Worm (Caenorhabditis elegans) whole organism, late embryonic: Measurements from ENCODE around the gene dtmk-1.

Source experiments
- C08G9.2 ChIP-seq: sonication (generic microtip); optimal IDR thresholded peaks from 2 replicates; lab custom pipeline; 2016; ENCODE audit warnings: mild to moderate bottlenecking, missing genetic modification characterization, moderate library complexity, missing compliant biosample characterization
- F13H6.1 ChIP-seq: sonication (generic microtip); optimal IDR thresholded peaks from 2 replicates; lab custom pipeline; 2016; ENCODE audit warnings: missing genetic modification characterization, missing compliant biosample characterization
- K09A11.1 ChIP-seq: sonication (generic microtip); optimal IDR thresholded peaks from 2 replicates; lab custom pipeline; 2017; ENCODE audit warnings: antibody characterized with exemption, mild to moderate bottlenecking, missing genetic modification characterization, missing compliant biosample characterization; ENCODE audit not compliant: insufficient read depth
- ahr-1 ChIP-seq: sonication (generic microtip); optimal IDR thresholded peaks from 2 replicates; lab custom pipeline; 2016; ENCODE audit warnings: missing genetic modification characterization, missing compliant biosample characterization
- ceh-14 ChIP-seq: sonication (generic microtip); optimal IDR thresholded peaks from 2 replicates; lab custom pipeline; 2016; ENCODE audit warnings: missing genotype, missing genetic modification characterization, missing compliant biosample characterization
- ceh-18 ChIP-seq: sonication (generic microtip); optimal IDR thresholded peaks from 2 replicates; lab custom pipeline; 2016; ENCODE audit warnings: missing genetic modification characterization, missing compliant biosample characterization
- ceh-19 ChIP-seq: fragments of 200-800 bp; sonication (Bioruptor generic); optimal IDR thresholded peaks from 2 replicates; lab custom pipeline; 2018; ENCODE audit warnings: mild to moderate bottlenecking, missing genetic modification characterization, missing compliant biosample characterization
- ceh-2 ChIP-seq: sonication (generic microtip); optimal IDR thresholded peaks from 2 replicates; lab custom pipeline; 2016; ENCODE audit warnings: missing genotype, missing genetic modification characterization, missing compliant biosample characterization
- ceh-22 ChIP-seq: sonication (generic microtip); optimal IDR thresholded peaks from 2 replicates; lab custom pipeline; 2017; ENCODE audit warnings: missing biosample characterization, missing genetic modification characterization
- ceh-30 ChIP-seq: fragments of 150-350 bp; optimal IDR thresholded peaks from 2 replicates; lab custom pipeline; 2014; ENCODE audit warnings: missing biosample characterization, missing genetic modification characterization
- ceh-31 ChIP-seq: sonication (generic microtip); optimal IDR thresholded peaks from 2 replicates; lab custom pipeline; 2016; ENCODE audit warnings: missing genetic modification characterization, missing compliant biosample characterization
- ceh-34 ChIP-seq: sonication (generic microtip); optimal IDR thresholded peaks from 2 replicates; lab custom pipeline; 2016; ENCODE audit warnings: mild to moderate bottlenecking, missing genetic modification characterization, missing compliant biosample characterization
- ceh-45 ChIP-seq: fragments of 200-800 bp; sonication (Bioruptor generic); IDR thresholded peaks from 2 replicates; pipeline ENCODE4 v1.3.6; 2022; ENCODE audit warnings: missing genetic modification reagents, missing genetic modification characterization, missing compliant biosample characterization
- ceh-48 ChIP-seq: sonication (generic microtip); optimal IDR thresholded peaks from 2 replicates; lab custom pipeline; 2016; ENCODE audit warnings: missing genetic modification characterization, inconsistent platforms, missing compliant biosample characterization
- ceh-6 ChIP-seq: fragments of 200-800 bp; sonication (Bioruptor generic); optimal IDR thresholded peaks from 2 replicates; lab custom pipeline; 2018; ENCODE audit warnings: mild to moderate bottlenecking, missing genetic modification characterization, missing compliant biosample characterization
- che-1 ChIP-seq: sonication (generic microtip); optimal IDR thresholded peaks from 2 replicates; lab custom pipeline; 2016; ENCODE audit warnings: mild to moderate bottlenecking, missing genetic modification characterization, missing compliant biosample characterization
- elt-4 ChIP-seq: sonication (generic microtip); optimal IDR thresholded peaks from 2 replicates; lab custom pipeline; 2016; ENCODE audit warnings: missing genetic modification characterization, missing compliant biosample characterization
- ets-4 ChIP-seq: sonication (generic microtip); optimal IDR thresholded peaks from 2 replicates; lab custom pipeline; 2016; ENCODE audit warnings: missing genetic modification characterization, missing compliant biosample characterization
- fax-1 ChIP-seq: sonication (generic microtip); optimal IDR thresholded peaks from 2 replicates; lab custom pipeline; 2016; ENCODE audit warnings: missing genotype, missing genetic modification characterization, missing compliant biosample characterization
- fkh-10 ChIP-seq: fragments of 150-350 bp; optimal IDR thresholded peaks from 2 replicates; lab custom pipeline; 2014; ENCODE audit warnings: missing biosample characterization, missing genetic modification reagents, missing genetic modification characterization
- hlh-6 ChIP-seq: sonication (generic microtip); optimal IDR thresholded peaks from 2 replicates; lab custom pipeline; 2016; ENCODE audit warnings: missing genotype, missing genetic modification characterization, missing compliant biosample characterization
- hlh-8 ChIP-seq: sonication (generic microtip); optimal IDR thresholded peaks from 2 replicates; lab custom pipeline; 2016; ENCODE audit warnings: missing genotype, missing genetic modification characterization, missing compliant biosample characterization
- lim-6 ChIP-seq: sonication (generic microtip); optimal IDR thresholded peaks from 2 replicates; lab custom pipeline; 2016; ENCODE audit warnings: missing genetic modification characterization, missing compliant biosample characterization
- lin-11 ChIP-seq: fragments of 200-800 bp; sonication (Bioruptor generic); optimal IDR thresholded peaks from 2 replicates; lab custom pipeline; 2018; ENCODE audit warnings: mild to moderate bottlenecking, missing genetic modification characterization, missing compliant biosample characterization
- madf-2 ChIP-seq: sonication (generic microtip); optimal IDR thresholded peaks from 2 replicates; lab custom pipeline; 2017; ENCODE audit warnings: missing genetic modification characterization, missing compliant biosample characterization
- mec-3 ChIP-seq: sonication (generic microtip); optimal IDR thresholded peaks from 2 replicates; lab custom pipeline; 2016; ENCODE audit warnings: borderline replicate concordance, missing genetic modification characterization, missing compliant biosample characterization
- nfya-1 ChIP-seq: sonication (generic microtip); optimal IDR thresholded peaks from 2 replicates; lab custom pipeline; 2017; ENCODE audit warnings: missing genetic modification characterization, mild to moderate bottlenecking, missing compliant biosample characterization, antibody characterized with exemption, moderate library complexity
- odd-2 ChIP-seq: sonication (generic microtip); optimal IDR thresholded peaks from 2 replicates; lab custom pipeline; 2017; ENCODE audit warnings: antibody characterized with exemption, mild to moderate bottlenecking, missing genetic modification characterization, missing compliant biosample characterization
- pha-2 ChIP-seq: sonication (generic microtip); optimal IDR thresholded peaks from 2 replicates; lab custom pipeline; 2017; ENCODE audit warnings: mild to moderate bottlenecking, missing genetic modification characterization, missing compliant biosample characterization
- pros-1 ChIP-seq: fragments of 150-350 bp; optimal IDR thresholded peaks from 2 replicates; lab custom pipeline; 2014; ENCODE audit warnings: missing biosample characterization, missing genetic modification reagents, missing genetic modification characterization
- ref-2 ChIP-seq: sonication (generic microtip); optimal IDR thresholded peaks from 2 replicates; lab custom pipeline; 2016; ENCODE audit warnings: missing genetic modification characterization, missing compliant biosample characterization
- rnt-1 ChIP-seq: sonication (generic microtip); optimal IDR thresholded peaks from 2 replicates; lab custom pipeline; 2016; ENCODE audit warnings: missing genetic modification characterization, missing compliant biosample characterization
- sdc-2 ChIP-seq: sonication (generic microtip); optimal IDR thresholded peaks from 2 replicates; lab custom pipeline; 2016; ENCODE audit warnings: missing genotype, missing genetic modification characterization, missing compliant biosample characterization
- syd-9 ChIP-seq: sonication (generic microtip); optimal IDR thresholded peaks from 2 replicates; lab custom pipeline; 2016; ENCODE audit warnings: mild to moderate bottlenecking, missing genetic modification characterization, moderate library complexity, missing compliant biosample characterization
- tbx-2 ChIP-seq: sonication (generic microtip); optimal IDR thresholded peaks from 2 replicates; lab custom pipeline; 2016; ENCODE audit warnings: missing genetic modification characterization, missing compliant biosample characterization
- tbx-7 ChIP-seq: sonication (generic microtip); optimal IDR thresholded peaks from 2 replicates; lab custom pipeline; 2016; ENCODE audit warnings: missing genotype, missing genetic modification characterization, missing compliant biosample characterization
- unc-3 ChIP-seq, 2 experiments: fragments of 200-800 bp in 1 of 2; sonication (Bioruptor generic) in 1 of 2; sonication (generic microtip) in 1 of 2; conservative IDR thresholded peaks in 1 of 2; optimal IDR thresholded peaks in 1 of 2; 2 replicates each; pipeline versions ENCODE4 v1.3.6 to Lab custom; 2016 to 2022; ENCODE audit warnings: missing compliant biosample characterization in 2 of 2, missing genetic modification characterization in 2 of 2, missing genetic modification reagents in 1 of 2
- unc-42 ChIP-seq: sonication (generic microtip); optimal IDR thresholded peaks from 2 replicates; lab custom pipeline; 2016; ENCODE audit warnings: missing genotype, missing genetic modification characterization, missing compliant biosample characterization
- unc-55 ChIP-seq: sonication (generic microtip); optimal IDR thresholded peaks from 2 replicates; lab custom pipeline; 2017; ENCODE audit warnings: missing biosample characterization, missing genetic modification reagents, missing genetic modification characterization
- ztf-16 ChIP-seq: sonication (generic microtip); optimal IDR thresholded peaks from 2 replicates; lab custom pipeline; 2017; ENCODE audit warnings: missing genetic modification characterization, missing compliant biosample characterization

The dtmk-1 gene

ce11 chrII:9986635-9987575, 20.0 kb upstream of the dtmk-1 start:
- TF ChIP-seq ceh-34 (tag; lab: Kevin White, UChicago): no peak
- no peak for TF ChIP-seq rnt-1
- TF ChIP-seq hlh-8: peak; percentile 27
- TF ChIP-seq ceh-22 (tag; lab: Kevin White, UChicago): no peak
- no peak for TF ChIP-seq elt-4 (tag; lab: Kevin White, UChicago)
- no peak for TF ChIP-seq ceh-30 (tag; lab: Kevin White, UChicago)
- TF ChIP-seq unc-55 (GFP tag; lab: Kevin White, UChicago): no peak
- TF ChIP-seq ets-4 (tag; lab: Kevin White, UChicago): no peak
- no peak for TF ChIP-seq F13H6.1 (tag; lab: Kevin White, UChicago)
- TF ChIP-seq ztf-16 (tag; lab: Kevin White, UChicago): no peak
- peak; percentile 16 for TF ChIP-seq ceh-18

- TF ChIP-seq ceh-18: peak; percentile 93
- TF ChIP-seq nfya-1 (tag; lab: Kevin White, UChicago): peak; percentile 22
- peak; percentile 30 for TF ChIP-seq ceh-2 (tag; lab: Kevin White, UChicago)
- no peak for TF ChIP-seq lin-11
- peak; percentile 29 for TF ChIP-seq ceh-48 (tag; lab: Kevin White, UChicago)
- TF ChIP-seq unc-42 (tag; lab: Kevin White, UChicago): peak; percentile 78
- TF ChIP-seq syd-9: peak; percentile 11
- TF ChIP-seq madf-2 (tag; lab: Kevin White, UChicago): no peak
- peak; percentile 86 for TF ChIP-seq ceh-31 (tag; lab: Kevin White, UChicago)
- peak; percentile 86 for TF ChIP-seq ceh-34 (tag; lab: Kevin White, UChicago)
- TF ChIP-seq F13H6.1 (tag; lab: Kevin White, UChicago): peak; percentile 20
- peak; percentile 84 for TF ChIP-seq unc-55 (GFP tag; lab: Kevin White, UChicago)
- TF ChIP-seq ref-2 (tag; lab: Kevin White, UChicago): peak; percentile 32
- TF ChIP-seq unc-3 (GFP tag; conservative IDR thresholded peaks at IDR 0.05; lab: Robert Waterston, UW): no peak
- no peak for TF ChIP-seq unc-3 (tag; optimal IDR thresholded peaks at IDR 0.05; lab: Kevin White, UChicago)
- no peak for TF ChIP-seq tbx-7 (tag; lab: Kevin White, UChicago)
- no peak for TF ChIP-seq pha-2 (tag; lab: Kevin White, UChicago)
- no peak for TF ChIP-seq ahr-1 (tag; lab: Kevin White, UChicago)
- no peak for TF ChIP-seq ceh-45 (GFP tag; lab: Robert Waterston, UW)
- TF ChIP-seq ceh-6 (GFP tag; lab: Kevin White, UChicago): no peak
- no peak for TF ChIP-seq odd-2 (tag; lab: Kevin White, UChicago)
- peak; percentile 24 for TF ChIP-seq fax-1
- no peak for TF ChIP-seq che-1
- TF ChIP-seq fkh-10 (GFP tag; lab: Kevin White, UChicago): no peak
- TF ChIP-seq hlh-6 (tag; lab: Kevin White, UChicago): peak; percentile 13
- no peak for TF ChIP-seq K09A11.1 (tag; lab: Kevin White, UChicago)
- peak; percentile 36 for TF ChIP-seq tbx-2 (tag; lab: Kevin White, UChicago)
- TF ChIP-seq mec-3 (tag; lab: Kevin White, UChicago): no peak
- peak; percentile 31 for TF ChIP-seq ceh-22 (tag; lab: Kevin White, UChicago)
- no peak for TF ChIP-seq lim-6
- TF ChIP-seq C08G9.2: peak; percentile 37
- TF ChIP-seq ceh-14: peak; percentile 45
- TF ChIP-seq ceh-19: peak; percentile 45
- TF ChIP-seq sdc-2: peak; percentile 39
- peak; percentile 4 for TF ChIP-seq pros-1 (tag; lab: Kevin White, UChicago)
Observed at ce11 chrII:9984866-9985336, 18.0 kb upstream of the dtmk-1 start.
